Fruit fly (Drosophila melanogaster): Measurements from ENCODE around the gene RhoGAP92B.
A peak's percentile ranks its signal among the peaks of the same experiment; 100 is the strongest.

Gene RhoGAP92B

dm6 chr3R:19918207-19918606 is 13.2 kb downstream of the RhoGAP92B start, which contains the start of gene CG4770:
TSS of gene CG4770 (plus strand) at chr3R:19918507.
- TF ChIP-seq noc (tag; optimal IDR thresholded peaks at IDR 0.05): no peak

- peak; percentile 65 for TF ChIP-seq noc (tag; optimal IDR thresholded peaks at IDR 0.05)
Observed at dm6 chr3R:19924331-19924730, 19.4 kb downstream of the RhoGAP92B start.

- no peak for TF ChIP-seq noc (tag; optimal IDR thresholded peaks at IDR 0.05)
Observed at dm6 chr3R:19925271-19925670, 20.3 kb downstream of the RhoGAP92B start, which contains the start of gene CG4462. TSS of gene CG4462 (minus strand) at chr3R:19925371.

dm6 chr3R:19928544-19928943 is 23.6 kb downstream of the RhoGAP92B start, which contains the start of gene CG4459:
TSS of gene CG4459 (minus strand) at chr3R:19928644.
- TF ChIP-seq noc (tag; optimal IDR thresholded peaks at IDR 0.05): no peak

- no peak for TF ChIP-seq noc (tag; optimal IDR thresholded peaks at IDR 0.05)
Observed at dm6 chr3R:19930913-19931706, 26.1 kb downstream of the RhoGAP92B start.

dm6 chr3R:19932169-19932568 is 27.2 kb downstream of the RhoGAP92B start:
- no peak for TF ChIP-seq noc (tag; optimal IDR thresholded peaks at IDR 0.05)

- no peak for TF ChIP-seq noc (tag; optimal IDR thresholded peaks at IDR 0.05)
Observed at dm6 chr3R:19934840-19935776, 30.1 kb downstream of the RhoGAP92B start, which contains the start of gene mira. TSS of gene mira (minus strand) at chr3R:19935120.

dm6 chr3R:19935777-19936125 is 30.8 kb downstream of the RhoGAP92B start:
- no peak for TF ChIP-seq noc (tag; optimal IDR thresholded peaks at IDR 0.05)

dm6 chr3R:19938941-19939587 is 34.1 kb downstream of the RhoGAP92B start:
- TF ChIP-seq noc (tag; optimal IDR thresholded peaks at IDR 0.05): no peak

dm6 chr3R:19942312-19942711 is 37.3 kb downstream of the RhoGAP92B start, which contains the start of gene CG46042:
TSS of gene CG46042 (minus strand) at chr3R:19942412.
- TF ChIP-seq noc (tag; optimal IDR thresholded peaks at IDR 0.05): no peak

- TF ChIP-seq noc (tag; optimal IDR thresholded peaks at IDR 0.05): no peak
Observed at dm6 chr3R:19948143-19948542, 43.2 kb downstream of the RhoGAP92B start, which contains the start of gene CG4783. TSS of gene CG4783 (plus strand) at chr3R:19948443.
